Fruit fly (Drosophila melanogaster): ENCODE results near the gene CG31097.

Gene CG31097

dm6 chr3R:25308228-25308627, 10.7 kb upstream of the CG31097 start, which contains the start of gene CG10550 (continued):
- TF ChIP-seq dati (GFP tag; IDR thresholded peaks at IDR 0.05) (no peak), bab2 (GFP tag; optimal IDR thresholded peaks at IDR 0.05) (no peak), CG8290 (GFP tag; optimal IDR thresholded peaks at IDR 0.05) (no peak), CG8290 (tag; optimal IDR thresholded peaks at IDR 0.05) (peak in 1 of 2 experiments; percentile 53), Kr (GFP tag; optimal IDR thresholded peaks at IDR 0.05) (no peak), Ada2b (GFP tag; IDR thresholded peaks at IDR 0.05) (no peak), Ptx1 (GFP tag; IDR thresholded peaks at IDR 0.05) (no peak)

- peak; percentile 40 for TF ChIP-seq mirr (GFP tag; optimal IDR thresholded peaks at IDR 0.05)
- peak; percentile 48 for TF ChIP-seq CG34376 (GFP tag; optimal IDR thresholded peaks at IDR 0.05)
- peak; percentile 70 for TF ChIP-seq sd (tag; optimal IDR thresholded peaks at IDR 0.05)
- no peak for TF ChIP-seq PHDP (tag; optimal IDR thresholded peaks at IDR 0.05)
- no peak for TF ChIP-seq esg (GFP tag; conservative IDR thresholded peaks at IDR 0.05)
- TF ChIP-seq pita (GFP tag; optimal IDR thresholded peaks at IDR 0.05): no peak
- TF ChIP-seq CG30020 (tag; optimal IDR thresholded peaks at IDR 0.05): no peak
- TF ChIP-seq BtbVII (GFP tag; optimal IDR thresholded peaks at IDR 0.05): peak; percentile 58
- no peak for TF ChIP-seq HLH54F (GFP tag; optimal IDR thresholded peaks at IDR 0.05)
- TF ChIP-seq Nf-YA (GFP tag; IDR thresholded peaks at IDR 0.05): no peak
- TF ChIP-seq jumu (GFP tag; optimal IDR thresholded peaks at IDR 0.05): no peak
- no peak for TF ChIP-seq Nf-YB (GFP tag; optimal IDR thresholded peaks at IDR 0.05)
- TF ChIP-seq CG9727 (GFP tag; optimal IDR thresholded peaks at IDR 0.05): no peak
- TF ChIP-seq CG17385 (GFP tag; optimal IDR thresholded peaks at IDR 0.05): no peak
- TF ChIP-seq exex (tag; optimal IDR thresholded peaks at IDR 0.05): peak; percentile 99
- peak; percentile 63 for TF ChIP-seq Med (GFP tag)
- TF ChIP-seq gfzf (GFP tag; optimal IDR thresholded peaks at IDR 0.05): no peak
- TF ChIP-seq grn (GFP tag; optimal IDR thresholded peaks at IDR 0.05): peak; percentile 40
- TF ChIP-seq CG8281 (tag; optimal IDR thresholded peaks at IDR 0.05): no peak
- no peak for TF ChIP-seq ara (GFP tag; IDR thresholded peaks at IDR 0.05)
- TF ChIP-seq lab (GFP tag; optimal IDR thresholded peaks at IDR 0.05): peak; percentile 19
- peak; percentile 74 for TF ChIP-seq sug (tag; optimal IDR thresholded peaks at IDR 0.05)
- TF ChIP-seq chinmo (GFP tag; IDR thresholded peaks at IDR 0.05; ENCODE audit: partially characterized antibody): 0 out of 4 replicates have a peak, but pooled peaks have one; percentile 64
- TF ChIP-seq CG10979 (tag; optimal IDR thresholded peaks at IDR 0.05): no peak
These were observed 8.4 kb upstream of the CG31097 start for dm6 chr3R:25305822-25306544.

dm6 chr3R:25303857-25304440, 6.4 kb upstream of the CG31097 start, which contains the start of gene CG31436:
CG31436 (plus strand) TSS chr3R:25304137.
- peak; percentile 42 for TF ChIP-seq lbe (GFP tag; optimal IDR thresholded peaks at IDR 0.05)
- no peak for TF ChIP-seq Hr3 (GFP tag; optimal IDR thresholded peaks at IDR 0.05)
- peak; percentile 41; the same call in 1 of the 3 replicates for TF ChIP-seq z (GFP tag; IDR thresholded peaks at IDR 0.05)
- TF ChIP-seq CG15514 (GFP tag; optimal IDR thresholded peaks at IDR 0.05): peak; percentile 12
- no peak for TF ChIP-seq Tbp (GFP tag; optimal IDR thresholded peaks at IDR 0.05)
- TF ChIP-seq sug (tag; optimal IDR thresholded peaks at IDR 0.05): peak; percentile 47
- TF ChIP-seq CG12769 (tag; optimal IDR thresholded peaks at IDR 0.05): peak; percentile 67
- TF ChIP-seq Trl (optimal IDR thresholded peaks at IDR 0.05): peak; percentile 44 to 82
- TF ChIP-seq Trl (GFP tag; optimal IDR thresholded peaks at IDR 0.05): no peak
- TF ChIP-seq dmrt99B (tag; optimal IDR thresholded peaks at IDR 0.05): no peak
- TF ChIP-seq Hr78 (GFP tag; optimal IDR thresholded peaks at IDR 0.05): peak in 1 of 2 experiments; percentile 82
- peak; percentile 42 for TF ChIP-seq exex (tag; optimal IDR thresholded peaks at IDR 0.05)
- TF ChIP-seq CG13894 (tag; optimal IDR thresholded peaks at IDR 0.05): peak; percentile 36
- peak; percentile 29 for TF ChIP-seq CG34376 (GFP tag; optimal IDR thresholded peaks at IDR 0.05)
- TF ChIP-seq CG12659 (GFP tag; optimal IDR thresholded peaks at IDR 0.05): no peak
- peak in 1 of 2 experiments; percentile 18 for TF ChIP-seq Eip74EF (GFP tag; optimal IDR thresholded peaks at IDR 0.05)
- TF ChIP-seq ftz-f1 (GFP tag; optimal IDR thresholded peaks at IDR 0.05): peak; percentile 92
- peak; percentile 9 for TF ChIP-seq lab (GFP tag; optimal IDR thresholded peaks at IDR 0.05)
- TF ChIP-seq CG8290 (GFP tag; optimal IDR thresholded peaks at IDR 0.05): no peak
- peak in 1 of 2 experiments; percentile 11 for TF ChIP-seq CG8290 (tag; optimal IDR thresholded peaks at IDR 0.05)
- no peak for TF ChIP-seq crp (GFP tag; optimal IDR thresholded peaks at IDR 0.05)
